Fruit fly (Drosophila melanogaster): Measurements from ENCODE around the gene PDZ-GEF.

Gene PDZ-GEF

dm6 chr2L:6309879-6310278, 13.7 kb upstream of the PDZ-GEF start (continued):
- TF ChIP-seq CG14710 (tag; optimal IDR thresholded peaks at IDR 0.05) = peak; percentile 22
- TF ChIP-seq CG18619 (GFP tag; optimal IDR thresholded peaks at IDR 0.05) = no peak
- TF ChIP-seq stc (GFP tag; IDR thresholded peaks at IDR 0.05) = no peak
- no peak for TF ChIP-seq HLH54F (GFP tag; optimal IDR thresholded peaks at IDR 0.05)
- TF ChIP-seq CG7357 (GFP tag; IDR thresholded peaks at IDR 0.05) = no peak
- no peak for TF ChIP-seq ato (GFP tag; IDR thresholded peaks at IDR 0.05; ENCODE audit: partially characterized antibody)
- TF ChIP-seq CG3995 (GFP tag; optimal IDR thresholded peaks at IDR 0.05) = no peak
- no peak for TF ChIP-seq CG15011 (GFP tag; optimal IDR thresholded peaks at IDR 0.05)
- peak; percentile 46 for TF ChIP-seq CG7839 (tag; optimal IDR thresholded peaks at IDR 0.05)
- TF ChIP-seq Gug (GFP tag; IDR thresholded peaks at IDR 0.05) = no peak
- TF ChIP-seq hth (optimal IDR thresholded peaks at IDR 0.05) = no peak
- TF ChIP-seq Sry-β (GFP tag; optimal IDR thresholded peaks at IDR 0.05) = no peak
- TF ChIP-seq pan (optimal IDR thresholded peaks at IDR 0.05) = no peak
- TF ChIP-seq pan (GFP tag; optimal IDR thresholded peaks at IDR 0.05 in 1 of 2, IDR thresholded peaks at IDR 0.05 in 1 of 2) = no peak
- TF ChIP-seq dm (GFP tag; optimal IDR thresholded peaks at IDR 0.05) = no peak
- peak; percentile 63 for TF ChIP-seq CG31441 (GFP tag; IDR thresholded peaks at IDR 0.05)
- TF ChIP-seq bsh (GFP tag; optimal IDR thresholded peaks at IDR 0.05) = peak in 1 of 2 experiments; percentile 1
- no peak for TF ChIP-seq CG4617 (GFP tag; optimal IDR thresholded peaks at IDR 0.05; ENCODE audit: borderline replicate concordance)
- no peak for TF ChIP-seq Trl (optimal IDR thresholded peaks at IDR 0.05)
- no peak for TF ChIP-seq Trl (GFP tag; optimal IDR thresholded peaks at IDR 0.05)
- peak; percentile 17 for TF ChIP-seq nmo (GFP tag; optimal IDR thresholded peaks at IDR 0.05)
- no peak for TF ChIP-seq CG9215 (GFP tag; IDR thresholded peaks at IDR 0.05)
- no peak for TF ChIP-seq Dbx (GFP tag; IDR thresholded peaks at IDR 0.05)
- TF ChIP-seq CG6765 (GFP tag; optimal IDR thresholded peaks at IDR 0.05) = no peak
- no peak for TF ChIP-seq CG1529 (GFP tag; optimal IDR thresholded peaks at IDR 0.05)
- TF ChIP-seq CG4820 (GFP tag; optimal IDR thresholded peaks at IDR 0.05) = no peak
- TF ChIP-seq D19A (tag; optimal IDR thresholded peaks at IDR 0.05) = peak; percentile 9
- no peak for TF ChIP-seq CG18764 (GFP tag; optimal IDR thresholded peaks at IDR 0.05)
- TF ChIP-seq fd96Cb (tag; optimal IDR thresholded peaks at IDR 0.05) = peak; percentile 16
- TF ChIP-seq crol (GFP tag; IDR thresholded peaks at IDR 0.05) = no peak
- TF ChIP-seq tio (GFP tag; optimal IDR thresholded peaks at IDR 0.05) = no peak
- peak; percentile 47 for TF ChIP-seq CG18262 (tag; optimal IDR thresholded peaks at IDR 0.05)
- TF ChIP-seq CG9437 (GFP tag; optimal IDR thresholded peaks at IDR 0.05) = no peak
- TF ChIP-seq phol (tag; optimal IDR thresholded peaks at IDR 0.05) = peak; percentile 47
- TF ChIP-seq HLHmδ (GFP tag; optimal IDR thresholded peaks at IDR 0.05) = no peak
- TF ChIP-seq sens-2 (GFP tag; IDR thresholded peaks at IDR 0.05) = no peak
- TF ChIP-seq row (GFP tag; IDR thresholded peaks at IDR 0.05) = 0 out of 3 replicates have a peak, but pooled peaks have one; percentile 23
- 0 out of 2 replicates have a peak, but pooled peaks have one; percentile 34 for TF ChIP-seq Xrp1 (GFP tag; IDR thresholded peaks at IDR 0.05)
- TF ChIP-seq Blimp-1 (GFP tag; optimal IDR thresholded peaks at IDR 0.05) = peak; percentile 55
- TF ChIP-seq sr (GFP tag; IDR thresholded peaks at IDR 0.05) = no peak
- peak in 1 of 2 experiments; percentile 22 for TF ChIP-seq Hr51 (GFP tag; optimal IDR thresholded peaks at IDR 0.05)
- no peak for TF ChIP-seq C15 (GFP tag; IDR thresholded peaks at IDR 0.05)
- peak; percentile 12 for TF ChIP-seq Meics (GFP tag; optimal IDR thresholded peaks at IDR 0.05)
- TF ChIP-seq kni (GFP tag; optimal IDR thresholded peaks at IDR 0.05) = no peak
- peak; percentile 34 for TF ChIP-seq cwo (GFP tag; optimal IDR thresholded peaks at IDR 0.05)
- TF ChIP-seq Usf (GFP tag; optimal IDR thresholded peaks at IDR 0.05) = no peak
- TF ChIP-seq CHES-1-like (GFP tag; optimal IDR thresholded peaks at IDR 0.05) = no peak
- TF ChIP-seq CG3838 (GFP tag; optimal IDR thresholded peaks at IDR 0.05) = no peak
- no peak for TF ChIP-seq Sry-δ (GFP tag; optimal IDR thresholded peaks at IDR 0.05)
- TF ChIP-seq CG17568 (GFP tag; optimal IDR thresholded peaks at IDR 0.05) = no peak
- TF ChIP-seq pnt (GFP tag; optimal IDR thresholded peaks at IDR 0.05) = no peak
- peak; percentile 33 for TF ChIP-seq CG7556 (GFP tag; optimal IDR thresholded peaks at IDR 0.05)

Measured in whole organism, embryonic.